Fruit fly (Drosophila melanogaster) whole organism, embryonic: ENCODE measurements around the gene CG33664.

ENCODE experiments used
- Abd-B ChIP-seq: fragments of 200-800 bp; sonication (Bioruptor generic); optimal IDR thresholded peaks from 2 replicates; lab custom pipeline; 2018; ENCODE audit warnings: missing biosample characterization, mild to moderate bottlenecking, missing genetic modification characterization, moderate library complexity
- Aef1 ChIP-seq: fragments of 200-800 bp; sonication (Bioruptor generic); IDR thresholded peaks from 3 replicates; pipeline ENCODE4 v1.3.6; 2022; ENCODE audit warnings: missing biosample characterization, missing genetic modification characterization
- B-H2 ChIP-seq: fragments of 200-800 bp; sonication (Bioruptor generic); optimal IDR thresholded peaks from 2 replicates; lab custom pipeline; 2018; ENCODE audit warnings: missing biosample characterization, mild to moderate bottlenecking, missing genetic modification characterization
- CG11093 ChIP-seq: fragments of 200-800 bp; sonication (Bioruptor generic); IDR thresholded peaks from 3 replicates; pipeline ENCODE4 v1.3.6; 2022; ENCODE audit warnings: missing biosample characterization, missing genetic modification characterization
- CG1233 ChIP-seq: fragments of 200-800 bp; sonication (Bioruptor generic); optimal IDR thresholded peaks from 4 replicates; lab custom pipeline; 2018; ENCODE audit warnings: missing biosample characterization, mild to moderate bottlenecking, missing genetic modification characterization
- CG12391 ChIP-seq: fragments of 200-800 bp; sonication (Bioruptor generic); optimal IDR thresholded peaks from 3 replicates; lab custom pipeline; 2018; ENCODE audit warnings: missing biosample characterization, mild to moderate bottlenecking, missing genetic modification characterization, moderate library complexity
- CG13624 ChIP-seq: fragments of 200-800 bp; sonication (Bioruptor generic); optimal IDR thresholded peaks from 2 replicates; lab custom pipeline; 2016; ENCODE audit warnings: missing biosample characterization, missing genetic modification characterization
- CG14050 ChIP-seq: fragments of 200-800 bp; sonication (Bioruptor generic); IDR thresholded peaks from 3 replicates; pipeline ENCODE4 v1.3.6; 2022; ENCODE audit warnings: missing biosample characterization, missing genetic modification characterization
- CG14710 ChIP-seq: fragments of 200-800 bp; sonication (Bioruptor generic); optimal IDR thresholded peaks from 3 replicates; lab custom pipeline; 2019; ENCODE audit warnings: missing biosample characterization, mild to moderate bottlenecking, missing genetic modification characterization, moderate library complexity
- CG14965 ChIP-seq: fragments of 200-800 bp; sonication (Bioruptor generic); optimal IDR thresholded peaks from 2 replicates; lab custom pipeline; 2016; ENCODE audit warnings: missing biosample characterization, missing genetic modification characterization, borderline replicate concordance
- CG15479 ChIP-seq: fragments of 200-800 bp; sonication (Bioruptor generic); optimal IDR thresholded peaks from 3 replicates; lab custom pipeline; 2019; ENCODE audit warnings: missing biosample characterization, mild to moderate bottlenecking, missing genetic modification characterization, moderate library complexity
- CG1647 ChIP-seq: fragments of 200-800 bp; sonication (Bioruptor generic); optimal IDR thresholded peaks from 3 replicates; lab custom pipeline; 2016; ENCODE audit warnings: missing biosample characterization, missing genetic modification characterization
- CG17186 ChIP-seq: fragments of 200-800 bp; sonication (Bioruptor generic); optimal IDR thresholded peaks from 3 replicates; lab custom pipeline; 2017; ENCODE audit warnings: missing biosample characterization, missing genetic modification reagents, missing genetic modification characterization
- CG17568 ChIP-seq: fragments of 200-800 bp; sonication (Bioruptor generic); optimal IDR thresholded peaks from 2 replicates; lab custom pipeline; 2018; ENCODE audit warnings: missing biosample characterization, mild to moderate bottlenecking, missing genetic modification characterization, moderate library complexity
- CG17829 ChIP-seq: fragments of 200-800 bp; optimal IDR thresholded peaks from 2 replicates; lab custom pipeline; 2019; ENCODE audit warnings: missing biosample characterization, mild to moderate bottlenecking, missing genetic modification characterization, moderate library complexity
- CG1832 ChIP-seq: fragments of 200-800 bp; sonication (Bioruptor generic); optimal IDR thresholded peaks from 2 replicates; lab custom pipeline; 2017; ENCODE audit warnings: missing biosample characterization, mild to moderate bottlenecking, missing genetic modification characterization, inconsistent platforms
- CG33557 ChIP-seq: fragments of 200-800 bp; sonication (Bioruptor generic); optimal IDR thresholded peaks from 2 replicates; lab custom pipeline; 2019; ENCODE audit warnings: missing biosample characterization, mild to moderate bottlenecking, missing genetic modification characterization, moderate library complexity
- CG4730 ChIP-seq: fragments of 200-800 bp; sonication (Bioruptor generic); IDR thresholded peaks from 2 replicates; pipeline ENCODE4 v1.3.6; 2022; ENCODE audit warnings: missing biosample characterization, missing genetic modification characterization
- CG6654 ChIP-seq: fragments of 200-800 bp; sonication (Bioruptor generic); optimal IDR thresholded peaks from 2 replicates; lab custom pipeline; 2017; ENCODE audit warnings: missing biosample characterization, mild to moderate bottlenecking, missing genetic modification characterization
- CG7786 ChIP-seq: fragments of 200-800 bp; sonication (Bioruptor generic); optimal IDR thresholded peaks from 2 replicates; lab custom pipeline; 2016; ENCODE audit warnings: missing biosample characterization, missing genetic modification characterization
- CG9215 ChIP-seq: fragments of 200-800 bp; sonication (Bioruptor generic); IDR thresholded peaks from 2 replicates; pipeline ENCODE4 v1.3.6; 2022; ENCODE audit warnings: missing biosample characterization, missing genetic modification characterization
- Deaf1 ChIP-seq: fragments of 200-800 bp; optimal IDR thresholded peaks from 3 replicates; lab custom pipeline; 2019; ENCODE audit warnings: missing biosample characterization, mild to moderate bottlenecking, missing genetic modification characterization, moderate library complexity
- Dfd ChIP-seq, 2 experiments: fragments of >200 bp; optimal IDR thresholded peaks; 2 replicates each; lab custom pipeline; 2017; ENCODE audit warnings: missing biosample characterization in 2 of 2, missing genetic modification characterization in 2 of 2
- Gug ChIP-seq: fragments of 200-800 bp; sonication (Bioruptor generic); IDR thresholded peaks from 4 replicates; pipeline ENCODE4 v1.3.6; 2022; ENCODE audit warnings: missing biosample characterization, missing genetic modification characterization
- HLH3B ChIP-seq: fragments of 200-800 bp; sonication (Bioruptor generic); IDR thresholded peaks from 2 replicates; pipeline ENCODE4 v1.3.6; 2022; ENCODE audit warnings: missing biosample characterization, missing genetic modification characterization
- Hmr ChIP-seq: fragments of 200-800 bp; sonication (Bioruptor generic); optimal IDR thresholded peaks from 3 replicates; lab custom pipeline; 2017; ENCODE audit warnings: mild to moderate bottlenecking, missing biosample characterization, missing genetic modification reagents, missing genetic modification characterization
- Meics ChIP-seq: fragments of 200-800 bp; sonication (Bioruptor generic); optimal IDR thresholded peaks from 2 replicates; lab custom pipeline; 2017; ENCODE audit warnings: missing biosample characterization, mild to moderate bottlenecking, missing genetic modification characterization
- Nf-YC ChIP-seq: fragments of 200-800 bp; optimal IDR thresholded peaks from 3 replicates; lab custom pipeline; 2019; ENCODE audit warnings: missing biosample characterization, mild to moderate bottlenecking, missing genetic modification characterization, moderate library complexity
- Optix ChIP-seq: fragments of 200-800 bp; sonication (Bioruptor generic); IDR thresholded peaks from 3 replicates; pipeline ENCODE4 v1.3.6; 2022; ENCODE audit warnings: missing biosample characterization, missing genetic modification characterization
- Pdp1 ChIP-seq, 2 experiments: fragments of 200-800 bp; sonication (Bioruptor generic); optimal IDR thresholded peaks; 3 replicates each; lab custom pipeline; 2016; ENCODE audit warnings: missing biosample characterization in 2 of 2, missing genetic modification characterization in 2 of 2, mild to moderate bottlenecking in 1 of 2, moderate library complexity in 1 of 2
- Rfx ChIP-seq: fragments of 200-800 bp; sonication (Bioruptor generic); IDR thresholded peaks from 2 replicates; pipeline ENCODE4 v1.3.6; 2022; ENCODE audit warnings: missing biosample characterization, missing genetic modification characterization
- Sox100B ChIP-seq: fragments of 200-800 bp; sonication (Bioruptor generic); optimal IDR thresholded peaks from 3 replicates; lab custom pipeline; 2018; ENCODE audit warnings: missing biosample characterization, mild to moderate bottlenecking, missing genetic modification characterization
- cad ChIP-seq: fragments of >200 bp; optimal IDR thresholded peaks from 2 replicates; lab custom pipeline; 2017; ENCODE audit warnings: missing biosample characterization, missing genetic modification characterization
- disco-r ChIP-seq: fragments of 200-800 bp; sonication (Bioruptor generic); optimal IDR thresholded peaks from 2 replicates; lab custom pipeline; 2016; ENCODE audit warnings: missing biosample characterization, missing genetic modification characterization
- ems ChIP-seq: fragments of 200-800 bp; sonication (Bioruptor generic); optimal IDR thresholded peaks from 3 replicates; lab custom pipeline; 2016; ENCODE audit warnings: missing biosample characterization, missing genetic modification characterization
- eyg ChIP-seq: fragments of 200-800 bp; sonication (Bioruptor generic); optimal IDR thresholded peaks from 3 replicates; lab custom pipeline; 2016; ENCODE audit warnings: missing biosample characterization, missing genetic modification characterization
- fu2 ChIP-seq: fragments of 200-800 bp; sonication (Bioruptor generic); optimal IDR thresholded peaks from 2 replicates; lab custom pipeline; 2016; ENCODE audit warnings: missing biosample characterization, missing genetic modification characterization
- kay ChIP-seq: fragments of 200-800 bp; sonication (Bioruptor generic); optimal IDR thresholded peaks from 2 replicates; lab custom pipeline; 2016; ENCODE audit warnings: missing biosample characterization, missing genetic modification characterization
- lab ChIP-seq: fragments of 200-800 bp; sonication (Bioruptor generic); optimal IDR thresholded peaks from 3 replicates; lab custom pipeline; 2017; ENCODE audit warnings: missing biosample characterization, missing genetic modification characterization, mild to moderate bottlenecking, moderate library complexity, missing genetic modification reagents
- odd ChIP-seq: fragments of 200-800 bp; sonication (Bioruptor generic); optimal IDR thresholded peaks from 2 replicates; lab custom pipeline; 2017; ENCODE audit warnings: missing biosample characterization, mild to moderate bottlenecking, missing genetic modification characterization
- onecut ChIP-seq: fragments of 200-800 bp; sonication (Bioruptor generic); IDR thresholded peaks from 2 replicates; pipeline ENCODE4 v1.3.6; 2022; ENCODE audit warnings: missing biosample characterization, missing genetic modification characterization
- pfk ChIP-seq: fragments of 200-800 bp; sonication (Bioruptor generic); optimal IDR thresholded peaks from 2 replicates; lab custom pipeline; 2018; ENCODE audit warnings: missing biosample characterization, mild to moderate bottlenecking, missing genetic modification characterization, moderate library complexity
- repo ChIP-seq: fragments of 200-800 bp; sonication (Bioruptor generic); optimal IDR thresholded peaks from 2 replicates; lab custom pipeline; 2016; ENCODE audit warnings: missing biosample characterization, missing genetic modification characterization
- ro ChIP-seq: fragments of 200-800 bp; sonication (Bioruptor generic); IDR thresholded peaks from 2 replicates; pipeline ENCODE4 v1.3.6; 2022; ENCODE audit warnings: missing biosample characterization, missing genetic modification characterization
- sima ChIP-seq: fragments of 200-800 bp; sonication (Bioruptor generic); optimal IDR thresholded peaks from 2 replicates; lab custom pipeline; 2016; ENCODE audit warnings: missing biosample characterization, missing genetic modification characterization
- sisA ChIP-seq: fragments of 200-800 bp; sonication (Bioruptor generic); IDR thresholded peaks from 2 replicates; pipeline ENCODE4 v1.3.6; 2022; ENCODE audit warnings: missing biosample characterization, missing genetic modification characterization
- tup ChIP-seq: fragments of 200-800 bp; sonication (Bioruptor generic); optimal IDR thresholded peaks from 2 replicates; lab custom pipeline; 2016; ENCODE audit warnings: missing biosample characterization, mild to moderate bottlenecking, missing genetic modification characterization, moderate library complexity
- tx ChIP-seq: fragments of 200-800 bp; sonication (Bioruptor generic); optimal IDR thresholded peaks from 2 replicates; lab custom pipeline; 2016; ENCODE audit warnings: missing biosample characterization, missing genetic modification characterization
- vnd ChIP-seq: fragments of 200-800 bp; sonication (Bioruptor generic); IDR thresholded peaks from 3 replicates; pipeline ENCODE4 v1.3.6; 2022; ENCODE audit warnings: missing biosample characterization, missing genetic modification characterization; ENCODE audit not compliant: partially characterized antibody
- zfh1 ChIP-seq: fragments of 200-800 bp; sonication (Bioruptor generic); IDR thresholded peaks from 3 replicates; pipeline ENCODE4 v1.3.6; 2022; ENCODE audit warnings: missing biosample characterization, missing genetic modification characterization

Gene CG33664

DNA sequence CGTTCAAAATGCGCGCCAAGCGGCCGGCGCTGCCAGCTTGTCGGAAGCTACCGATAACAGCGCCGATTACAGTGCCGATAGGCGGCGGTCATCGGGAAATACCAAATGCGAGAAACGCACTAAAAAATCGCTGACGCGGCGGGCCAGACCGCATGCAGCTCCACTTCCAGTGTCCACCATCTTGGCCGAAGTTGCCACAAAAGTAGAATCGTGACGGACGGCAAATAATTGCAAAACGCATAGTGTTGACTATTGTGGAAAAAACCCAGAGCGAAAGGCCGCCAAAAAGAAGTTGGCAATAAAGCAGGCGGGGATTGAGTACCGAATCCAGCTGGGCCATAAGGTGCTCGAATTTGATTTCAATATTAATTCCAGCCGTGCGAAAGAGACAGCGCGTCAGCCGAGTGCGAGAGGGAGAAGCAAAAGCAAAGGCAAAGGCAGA, 37.1 kb upstream of the CG33664 start, which contains the start of gene CG3847 (continued):
- TF ChIP-seq CG13624 (GFP tag; lab: Kevin White, UChicago) (peak; percentile 69), sima (GFP tag; lab: Kevin White, UChicago) (no peak), repo (GFP tag; lab: Kevin White, UChicago) (peak; percentile 46), HLH3B (no peak), CG14710 (tag; lab: Kevin White, UChicago) (peak; percentile 92), CG4730 (no peak), fu2 (no peak), CG12391 (tag; lab: Kevin White, UChicago) (peak; percentile 33), Hmr (GFP tag; lab: Kevin White, UChicago) (peak; percentile 83), lab (GFP tag; lab: Kevin White, UChicago) (peak; percentile 52), CG17829 (tag; lab: Kevin White, UChicago) (peak; percentile 55), Sox100B (no peak), CG1233 (GFP tag; lab: Kevin White, UChicago) (peak; percentile 19), disco-r (GFP tag; lab: Kevin White, UChicago) (no peak), Nf-YC (tag; lab: Kevin White, UChicago) (peak; percentile 47), sisA (GFP tag; lab: Robert Waterston, UW) (no peak), Optix (GFP tag; lab: Robert Waterston, UW) (no peak), CG17568 (no peak), CG1647 (GFP tag; lab: Kevin White, UChicago) (peak; percentile 32), vnd (GFP tag; lab: Robert Waterston, UW) (no peak), Abd-B (GFP tag; lab: Kevin White, UChicago) (no peak), Meics (GFP tag; lab: Kevin White, UChicago) (peak; percentile 43), cad (no peak), odd (no peak), CG9215 (GFP tag; lab: Robert Waterston, UW) (no peak), B-H2 (GFP tag; lab: Kevin White, UChicago) (peak; percentile 57), kay (GFP tag; lab: Kevin White, UChicago) (no peak), onecut (0 out of 2 replicates have a peak, but pooled peaks have one; percentile 11), CG11093 (GFP tag; lab: Robert Waterston, UW) (no peak), Aef1 (GFP tag; lab: Robert Waterston, UW) (0 out of 3 replicates have a peak, but pooled peaks have one; percentile 19), CG14965 (GFP tag; lab: Kevin White, UChicago) (no peak), eyg (peak; percentile 5), CG1832 (GFP tag; lab: Kevin White, UChicago) (peak; percentile 78), Rfx (GFP tag; lab: Robert Waterston, UW) (peak; percentile 70), CG17186 (GFP tag; lab: Kevin White, UChicago) (peak; percentile 72), CG15479 (GFP tag; lab: Kevin White, UChicago) (no peak), tx (no peak), CG14050 (GFP tag; lab: Robert Waterston, UW) (no peak), CG6654 (no peak), pfk (peak; percentile 33), Pdp1 (GFP tag; optimal IDR thresholded peaks at IDR 0.05; lab: Kevin White, UChicago) (peak; percentile 44 to 69), zfh1 (GFP tag; lab: Robert Waterston, UW) (no peak), ro (GFP tag; lab: Robert Waterston, UW) (no peak), CG7786 (peak; percentile 35), Deaf1 (tag; lab: Kevin White, UChicago) (peak; percentile 16), tup (no peak), CG33557 (GFP tag; lab: Kevin White, UChicago) (peak; percentile 42), ems (GFP tag; lab: Kevin White, UChicago) (peak; percentile 6), Dfd (GFP tag; optimal IDR thresholded peaks at IDR 0.05; lab: Kevin White, UChicago) (no peak), Gug (GFP tag; lab: Robert Waterston, UW) (peak; percentile 13; the same call in 1 of the 4 replicates)
